Worm (Caenorhabditis elegans): ENCODE data around the gene Y53G8B.2.
A peak's percentile ranks its signal among the peaks of the same experiment; 100 is the strongest.

Gene Y53G8B.2

DNA sequence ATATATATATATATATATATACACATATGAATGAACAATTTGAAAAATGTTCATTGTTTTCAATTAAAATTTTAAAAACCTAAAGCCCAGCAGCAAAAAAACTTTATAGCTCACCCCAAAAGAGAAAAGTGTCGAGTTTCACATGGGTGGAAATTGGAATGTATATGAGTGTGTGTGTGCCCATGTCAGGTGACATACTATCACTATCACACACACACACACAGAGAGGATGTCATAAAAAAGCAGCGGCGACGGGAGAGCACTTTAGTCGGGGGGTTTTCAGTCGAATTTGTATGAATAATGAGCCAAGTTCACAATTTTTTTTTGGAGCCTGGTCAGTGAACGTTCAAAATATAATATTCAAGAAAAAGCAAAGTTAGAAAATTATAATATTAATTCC is 16.2 kb upstream of the Y53G8B.2 start:
- TF ChIP-seq mes-2 (tag; optimal IDR thresholded peaks at IDR 0.05; ENCODE audit: poor library complexity, severe bottlenecking) = peak; percentile 17
- no peak for TF ChIP-seq mxl-3 (GFP tag; optimal IDR thresholded peaks at IDR 0.05)
- TF ChIP-seq saeg-2 (GFP tag; IDR thresholded peaks at IDR 0.05) = no peak
- no peak for TF ChIP-seq F49E8.2 (tag; optimal IDR thresholded peaks at IDR 0.05; ENCODE audit: borderline replicate concordance)
- TF ChIP-seq nhr-28 (tag; optimal IDR thresholded peaks at IDR 0.05) = peak; percentile 85
- TF ChIP-seq nhr-76 (tag; optimal IDR thresholded peaks at IDR 0.05) = no peak
- no peak for TF ChIP-seq ceh-28 (tag; optimal IDR thresholded peaks at IDR 0.05)
- TF ChIP-seq lin-38 (GFP tag; IDR thresholded peaks at IDR 0.05) = no peak
- peak; percentile 47 for TF ChIP-seq hlh-11 (tag; optimal IDR thresholded peaks at IDR 0.05)
- TF ChIP-seq hif-1 (tag; optimal IDR thresholded peaks at IDR 0.05) = peak in 1 of 2 experiments; percentile 3
- TF ChIP-seq Y48G9A.11 (GFP tag; IDR thresholded peaks at IDR 0.05) = no peak
- TF ChIP-seq D1046.2 (GFP tag; IDR thresholded peaks at IDR 0.05) = no peak
- TF ChIP-seq ZK546.5 (tag; optimal IDR thresholded peaks at IDR 0.05) = no peak
- 0 out of 2 replicates have a peak, but pooled peaks have one; percentile 37 for TF ChIP-seq php-3 (GFP tag; IDR thresholded peaks at IDR 0.05)
- no peak for TF ChIP-seq zfp-3 (GFP tag; conservative IDR thresholded peaks at IDR 0.05)
- peak; percentile 39 for TF ChIP-seq nhr-77 (tag; optimal IDR thresholded peaks at IDR 0.05)
- TF ChIP-seq lin-39 (tag; optimal IDR thresholded peaks at IDR 0.05) = no peak
- TF ChIP-seq lin-13 (GFP tag; optimal IDR thresholded peaks at IDR 0.05) = no peak
- TF ChIP-seq snpc-1.2 (GFP tag; IDR thresholded peaks at IDR 0.05) = no peak
- TF ChIP-seq dve-1 (tag; optimal IDR thresholded peaks at IDR 0.05; ENCODE audit: insufficient read depth) = peak; percentile 53
- no peak for TF ChIP-seq dmd-8 (GFP tag; IDR thresholded peaks at IDR 0.05)
- no peak for TF ChIP-seq fkh-10 (GFP tag; optimal IDR thresholded peaks at IDR 0.05)
- no peak for TF ChIP-seq hmg-1.1 (GFP tag; IDR thresholded peaks at IDR 0.05)
- TF ChIP-seq pqm-1 (tag; optimal IDR thresholded peaks at IDR 0.05) = peak; percentile 74
- peak in 1 of 2 experiments; percentile 66 for TF ChIP-seq unc-62 (GFP tag; optimal IDR thresholded peaks at IDR 0.05 in 1 of 2)
- no peak for TF ChIP-seq unc-62 (tag; optimal IDR thresholded peaks at IDR 0.05)
- no peak for TF ChIP-seq rbr-2 (tag; optimal IDR thresholded peaks at IDR 0.05)
- TF ChIP-seq mdl-1 (tag; optimal IDR thresholded peaks at IDR 0.05) = no peak
- TF ChIP-seq nhr-10 (tag; optimal IDR thresholded peaks at IDR 0.05) = no peak
- no peak for TF ChIP-seq zip-11 (GFP tag; IDR thresholded peaks at IDR 0.05)
- no peak for TF ChIP-seq ceh-20 (GFP tag; IDR thresholded peaks at IDR 0.05)
- no peak for TF ChIP-seq aly-2 (tag; optimal IDR thresholded peaks at IDR 0.05)
- peak; percentile 6 for TF ChIP-seq aha-1 (tag)
- TF ChIP-seq unc-39 (tag; optimal IDR thresholded peaks at IDR 0.05) = no peak
- no peak for TF ChIP-seq ceh-62 (tag; optimal IDR thresholded peaks at IDR 0.05)
- TF ChIP-seq dmd-6 (GFP tag; IDR thresholded peaks at IDR 0.05) = peak; percentile 65; the same call in 1 of the 2 replicates
- no peak for TF ChIP-seq daf-16 (GFP tag; optimal IDR thresholded peaks at IDR 0.05)
- TF ChIP-seq daf-16 (tag; optimal IDR thresholded peaks at IDR 0.05) = peak; percentile 22
- TF ChIP-seq dpl-1 (GFP tag; optimal IDR thresholded peaks at IDR 0.05) = no peak
- TF ChIP-seq attf-4 (tag; optimal IDR thresholded peaks at IDR 0.05) = no peak
- no peak for TF ChIP-seq egl-27 (tag; optimal IDR thresholded peaks at IDR 0.05)
- TF ChIP-seq hlh-30 (tag; optimal IDR thresholded peaks at IDR 0.05; ENCODE audit: insufficient read depth) = peak; percentile 72
- TF ChIP-seq ztf-11 (tag; optimal IDR thresholded peaks at IDR 0.05) = no peak

DNA sequence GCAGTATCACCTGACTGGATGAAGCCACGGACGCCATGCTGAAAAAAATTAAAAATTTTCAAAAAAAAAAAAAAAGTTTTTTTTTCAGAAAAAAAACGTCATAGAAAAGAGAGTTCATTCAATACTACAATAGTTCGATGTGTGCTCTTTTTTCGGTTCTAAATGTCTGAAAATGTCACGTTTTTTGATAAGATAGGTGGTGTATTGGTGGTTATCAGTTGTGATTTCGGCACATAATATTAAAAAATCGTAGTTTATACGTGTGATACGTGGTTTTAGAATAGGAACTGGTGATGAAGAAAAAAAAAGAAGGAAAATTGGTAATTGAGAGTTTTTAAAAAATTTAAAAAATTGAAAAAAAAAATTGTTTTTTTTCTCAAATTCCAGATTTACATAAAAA is 13.2 kb upstream of the Y53G8B.2 start:
- no peak for TF ChIP-seq nhr-25 (tag; optimal IDR thresholded peaks at IDR 0.05; ENCODE audit: borderline replicate concordance, insufficient read depth)
- peak; percentile 16 for TF ChIP-seq nhr-102 (tag; optimal IDR thresholded peaks at IDR 0.05)
- no peak for TF ChIP-seq nhr-6 (tag; optimal IDR thresholded peaks at IDR 0.05)
- no peak for TF ChIP-seq F37D6.2 (tag; optimal IDR thresholded peaks at IDR 0.05)
- no peak for TF ChIP-seq egl-43 (GFP tag; IDR thresholded peaks at IDR 0.05)
- TF ChIP-seq nhr-48 (tag; optimal IDR thresholded peaks at IDR 0.05) = peak; percentile 20
- no peak for TF ChIP-seq lin-38 (GFP tag; IDR thresholded peaks at IDR 0.05)
- peak; percentile 84 for TF ChIP-seq nhr-77 (tag; optimal IDR thresholded peaks at IDR 0.05)
- TF ChIP-seq jun-1 (tag; optimal IDR thresholded peaks at IDR 0.05) = no peak
- no peak for TF ChIP-seq mep-1 (tag; optimal IDR thresholded peaks at IDR 0.05)
- no peak for TF ChIP-seq T26A8.4 (GFP tag; IDR thresholded peaks at IDR 0.05)
- TF ChIP-seq D1046.2 (GFP tag; IDR thresholded peaks at IDR 0.05) = no peak
- peak; percentile 84 for TF ChIP-seq dmd-6 (GFP tag; IDR thresholded peaks at IDR 0.05)
- no peak for TF ChIP-seq daf-19 (GFP tag; conservative IDR thresholded peaks at IDR 0.05)
- TF ChIP-seq tag-97 (GFP tag; IDR thresholded peaks at IDR 0.05) = no peak
- TF ChIP-seq skn-1 (tag; optimal IDR thresholded peaks at IDR 0.05) = no peak
